ENCODE assay signal across 5 worm cellular contexts in genomic region chrIV:16492327-16492726, ce11.
TF ChIP-seq lines count a peak whose summit lies in the region.

No protein-coding gene starts in this region.

TF ChIP-seq in whole organism, L1 larva, 84 proteins besides CTCF, POLR2A, EP300 and RAD21 (continues in another document):
- TF ChIP-seq ets-5 (GFP tag; IDR thresholded peaks at IDR 0.05; lab: Robert Waterston, UW) (no peak), hpl-2 (GFP tag; optimal IDR thresholded peaks at IDR 0.05; lab: Kevin White, UChicago) (no peak), snpc-4 (tag; optimal IDR thresholded peaks at IDR 0.05; lab: Kevin White, UChicago) (peak; percentile 62), unc-98 (GFP tag; IDR thresholded peaks at IDR 0.05; lab: Robert Waterston, UW) (no peak), sptf-1 (tag; optimal IDR thresholded peaks at IDR 0.05; lab: Kevin White, UChicago) (no peak), nhr-77 (tag; optimal IDR thresholded peaks at IDR 0.05; lab: Kevin White, UChicago) (peak; percentile 69), lin-39 (tag; optimal IDR thresholded peaks at IDR 0.05; lab: Kevin White, UChicago) (no peak), nhr-90 (tag; optimal IDR thresholded peaks at IDR 0.05; lab: Kevin White, UChicago; ENCODE audit: poor library complexity) (peak; percentile 85), elt-3 (tag; optimal IDR thresholded peaks at IDR 0.05; lab: Kevin White, UChicago) (no peak), C16A3.4 (tag; optimal IDR thresholded peaks at IDR 0.05; lab: Kevin White, UChicago) (peak; percentile 58), ztf-4 (tag; optimal IDR thresholded peaks at IDR 0.05; lab: Kevin White, UChicago) (peak; percentile 48), rnt-1 (tag; optimal IDR thresholded peaks at IDR 0.05; lab: Kevin White, UChicago) (peak; percentile 91), F16B12.6 (tag; optimal IDR thresholded peaks at IDR 0.05; lab: Kevin White, UChicago) (no peak), hlh-4 (tag; optimal IDR thresholded peaks at IDR 0.05; lab: Kevin White, UChicago) (no peak), nhr-47 (tag; optimal IDR thresholded peaks at IDR 0.05; lab: Kevin White, UChicago) (peak; percentile 87), sup-37 (GFP tag; optimal IDR thresholded peaks at IDR 0.05; lab: Kevin White, UChicago) (no peak), vab-15 (tag; optimal IDR thresholded peaks at IDR 0.05; lab: Kevin White, UChicago) (no peak), dsc-1 (tag; optimal IDR thresholded peaks at IDR 0.05; lab: Kevin White, UChicago) (peak; percentile 59), lir-3 (tag; optimal IDR thresholded peaks at IDR 0.05; lab: Kevin White, UChicago; ENCODE audit: poor library complexity) (no peak)

TF ChIP-seq in whole organism, L3 larva, 47 proteins besides CTCF, POLR2A, EP300 and RAD21 (continues in another document):
- no peak for TF ChIP-seq elt-3 (tag; optimal IDR thresholded peaks at IDR 0.05; lab: Kevin White, UChicago)
- TF ChIP-seq nhr-25 (tag; optimal IDR thresholded peaks at IDR 0.05; lab: Kevin White, UChicago), result peak; percentile 83
- peak; percentile 73 for TF ChIP-seq skn-1 (tag; optimal IDR thresholded peaks at IDR 0.05; lab: Kevin White, UChicago)
- TF ChIP-seq lin-15B (tag; optimal IDR thresholded peaks at IDR 0.05; lab: Kevin White, UChicago), result peak; percentile 59
- TF ChIP-seq lin-39 (tag; optimal IDR thresholded peaks at IDR 0.05; lab: Kevin White, UChicago), result peak; percentile 83
- no peak for TF ChIP-seq mml-1 (tag; optimal IDR thresholded peaks at IDR 0.05; lab: Kevin White, UChicago)
- TF ChIP-seq nfya-1 (tag; optimal IDR thresholded peaks at IDR 0.05; lab: Kevin White, UChicago; ENCODE audit: insufficient read depth), result peak; percentile 91
- peak; percentile 92 for TF ChIP-seq ceh-28 (tag; optimal IDR thresholded peaks at IDR 0.05; lab: Kevin White, UChicago)
- TF ChIP-seq jun-1 (tag; optimal IDR thresholded peaks at IDR 0.05; lab: Kevin White, UChicago), result peak; percentile 85
- TF ChIP-seq lsy-12 (tag; optimal IDR thresholded peaks at IDR 0.05; lab: Kevin White, UChicago), result peak; percentile 24
- no peak for TF ChIP-seq ztf-11 (tag; optimal IDR thresholded peaks at IDR 0.05; lab: Kevin White, UChicago)
- TF ChIP-seq ama-1 (optimal IDR thresholded peaks at IDR 0.05; lab: Kevin White, UChicago), result peak; percentile 46
- peak; percentile 7 for TF ChIP-seq nhr-77 (tag; optimal IDR thresholded peaks at IDR 0.05; lab: Kevin White, UChicago)
- peak; percentile 79 for TF ChIP-seq tbx-2 (tag; optimal IDR thresholded peaks at IDR 0.05; lab: Kevin White, UChicago)
- peak; percentile 40 for TF ChIP-seq ceh-82 (tag; optimal IDR thresholded peaks at IDR 0.05; lab: Kevin White, UChicago)
- peak; percentile 26 for TF ChIP-seq unc-39 (tag; optimal IDR thresholded peaks at IDR 0.05; lab: Kevin White, UChicago)
- TF ChIP-seq R02D3.7 (tag; optimal IDR thresholded peaks at IDR 0.05; lab: Kevin White, UChicago), result peak; percentile 24
- peak; percentile 93 for TF ChIP-seq hmg-11 (tag; optimal IDR thresholded peaks at IDR 0.05; lab: Kevin White, UChicago)
- no peak for TF ChIP-seq nhr-28 (tag; optimal IDR thresholded peaks at IDR 0.05; lab: Kevin White, UChicago)

TF ChIP-seq in whole organism, early embryonic, 17 proteins besides CTCF, POLR2A, EP300 and RAD21:
- TF ChIP-seq ama-1 (optimal IDR thresholded peaks at IDR 0.05; lab: Kevin White, UChicago) (no peak), pes-1 (GFP tag; IDR thresholded peaks at IDR 0.05; lab: Robert Waterston, UW) (peak; percentile 38; the same call in 1 of the 2 replicates)

TF ChIP-seq in whole organism, midembryonic, 9 proteins besides CTCF, POLR2A, EP300 and RAD21:
- TF ChIP-seq tab-1 (GFP tag; IDR thresholded peaks at IDR 0.05; lab: Robert Waterston, UW) (no peak), ztf-29 (GFP tag; IDR thresholded peaks at IDR 0.05; lab: Robert Waterston, UW) (no peak; the same call in 1 of the 2 replicates), ztf-23 (GFP tag; IDR thresholded peaks at IDR 0.05; lab: Robert Waterston, UW) (no peak; the same call in 1 of the 2 replicates), T22C8.4 (GFP tag; IDR thresholded peaks at IDR 0.05; lab: Robert Waterston, UW) (peak; percentile 80), klf-2 (GFP tag; conservative IDR thresholded peaks at IDR 0.05; lab: Robert Waterston, UW) (no peak), flt-1 (GFP tag; IDR thresholded peaks at IDR 0.05; lab: Robert Waterston, UW) (peak; percentile 80; the same call in 1 of the 2 replicates), ref-1 (GFP tag; conservative IDR thresholded peaks at IDR 0.05; lab: Robert Waterston, UW) (no peak), cog-1 (tag; optimal IDR thresholded peaks at IDR 0.05; lab: Kevin White, UChicago) (peak; percentile 87), med-1 (GFP tag; optimal IDR thresholded peaks at IDR 0.05; lab: Kevin White, UChicago; ENCODE audit: insufficient read depth) (no peak)

TF ChIP-seq in whole organism, young adult, 124 proteins besides CTCF, POLR2A, EP300 and RAD21 (continues in another document):
- TF ChIP-seq rpc-1 (optimal IDR thresholded peaks at IDR 0.05; lab: Kevin White, UChicago) (no peak), rpc-1 (tag; optimal IDR thresholded peaks at IDR 0.05; lab: Kevin White, UChicago) (no peak), lag-1 (GFP tag; IDR thresholded peaks at IDR 0.05; lab: Robert Waterston, UW) (no peak), C06A6.2 (GFP tag; conservative IDR thresholded peaks at IDR 0.05; lab: Robert Waterston, UW) (0 out of 2 replicates have a peak, but pooled peaks have one; percentile 33), let-526 (GFP tag; IDR thresholded peaks at IDR 0.05; lab: Robert Waterston, UW) (peak; percentile 75; the same call in 1 of the 2 replicates), B0336.3 (GFP tag; IDR thresholded peaks at IDR 0.05; lab: Robert Waterston, UW) (peak; percentile 57; the same call in 1 of the 2 replicates), ceh-79 (tag; optimal IDR thresholded peaks at IDR 0.05; lab: Kevin White, UChicago) (no peak), ztf-3 (GFP tag; optimal IDR thresholded peaks at IDR 0.05; lab: Kevin White, UChicago) (peak; percentile 38), F10E7.11 (tag; optimal IDR thresholded peaks at IDR 0.05; lab: Kevin White, UChicago) (peak; percentile 66), sptf-2 (GFP tag; optimal IDR thresholded peaks at IDR 0.05; lab: Kevin White, UChicago) (peak; percentile 9), Y56A3A.18 (GFP tag; IDR thresholded peaks at IDR 0.05; lab: Robert Waterston, UW) (peak; percentile 49; the same call in 1 of the 2 replicates), zfh-2 (GFP tag; conservative IDR thresholded peaks at IDR 0.05; lab: Robert Waterston, UW) (peak; percentile 98), hmg-20 (GFP tag; IDR thresholded peaks at IDR 0.05; lab: Robert Waterston, UW) (no peak), nhr-80 (tag; optimal IDR thresholded peaks at IDR 0.05; lab: Kevin White, UChicago) (peak; percentile 66), ztf-25 (GFP tag; IDR thresholded peaks at IDR 0.05; lab: Robert Waterston, UW) (0 out of 2 replicates have a peak, but pooled peaks have one; percentile 12), egl-18 (GFP tag; IDR thresholded peaks at IDR 0.05; lab: Robert Waterston, UW) (no peak), nfya-2 (GFP tag; IDR thresholded peaks at IDR 0.05; lab: Robert Waterston, UW) (no peak), F22D6.2 (tag; optimal IDR thresholded peaks at IDR 0.05; lab: Kevin White, UChicago) (peak; percentile 9), ceh-58 (GFP tag; IDR thresholded peaks at IDR 0.05; lab: Robert Waterston, UW) (no peak), F52B5.7 (tag; optimal IDR thresholded peaks at IDR 0.05; lab: Kevin White, UChicago) (peak; percentile 36), attf-6 (GFP tag; IDR thresholded peaks at IDR 0.05; lab: Robert Waterston, UW) (no peak), Y53G8AR.9 (GFP tag; conservative IDR thresholded peaks at IDR 0.05; lab: Robert Waterston, UW) (peak; percentile 67), nfyb-1 (GFP tag; IDR thresholded peaks at IDR 0.05; lab: Robert Waterston, UW) (peak; percentile 73), ceh-40 (GFP tag; IDR thresholded peaks at IDR 0.05; lab: Robert Waterston, UW) (no peak), hlh-26 (GFP tag; conservative IDR thresholded peaks at IDR 0.05; lab: Robert Waterston, UW) (no peak), T26A5.8 (tag; optimal IDR thresholded peaks at IDR 0.05; lab: Kevin White, UChicago) (no peak), unc-62 (GFP tag; optimal IDR thresholded peaks at IDR 0.05; lab: Kevin White, UChicago) (peak; percentile 14), nhr-120 (GFP tag; IDR thresholded peaks at IDR 0.05; lab: Robert Waterston, UW) (no peak), lin-54 (GFP tag; optimal IDR thresholded peaks at IDR 0.05; lab: Kevin White, UChicago) (peak; percentile 52), lsl-1 (GFP tag; optimal IDR thresholded peaks at IDR 0.05; lab: Kevin White, UChicago) (no peak), lin-26 (GFP tag; IDR thresholded peaks at IDR 0.05; lab: Robert Waterston, UW) (peak; percentile 66), ceh-91 (GFP tag; IDR thresholded peaks at IDR 0.05; lab: Robert Waterston, UW) (peak; percentile 26; the same call in 1 of the 2 replicates), rcor-1 (GFP tag; IDR thresholded peaks at IDR 0.05; lab: Robert Waterston, UW) (peak; percentile 34; the same call in 1 of the 2 replicates), Y67H2A.10 (GFP tag; conservative IDR thresholded peaks at IDR 0.05; lab: Robert Waterston, UW) (peak; percentile 22; the same call in 1 of the 2 replicates), zim-3 (tag; optimal IDR thresholded peaks at IDR 0.05; lab: Kevin White, UChicago) (no peak), bed-2 (GFP tag; IDR thresholded peaks at IDR 0.05; lab: Robert Waterston, UW) (peak; percentile 41; the same call in 1 of the 2 replicates), Y53F4B.3 (GFP tag; IDR thresholded peaks at IDR 0.05; lab: Robert Waterston, UW) (no peak), ztf-26 (tag; optimal IDR thresholded peaks at IDR 0.05; lab: Kevin White, UChicago) (peak; percentile 71), K12H6.12 (tag; optimal IDR thresholded peaks at IDR 0.05; lab: Kevin White, UChicago) (peak; percentile 86), ceh-27 (GFP tag; optimal IDR thresholded peaks at IDR 0.05; lab: Kevin White, UChicago) (peak; percentile 68), lin-35 (GFP tag; optimal IDR thresholded peaks at IDR 0.05; lab: Kevin White, UChicago) (peak in 1 of 3 experiments; percentile 71), attf-5 (GFP tag; optimal IDR thresholded peaks at IDR 0.05; lab: Kevin White, UChicago) (peak; percentile 80), C17E4.6 (GFP tag; IDR thresholded peaks at IDR 0.05; lab: Robert Waterston, UW) (no peak), B0035.1 (tag; optimal IDR thresholded peaks at IDR 0.05; lab: Kevin White, UChicago) (peak; percentile 5), dpl-1 (GFP tag; optimal IDR thresholded peaks at IDR 0.05; lab: Kevin White, UChicago) (no peak), ceh-100 (GFP tag; IDR thresholded peaks at IDR 0.05; lab: Robert Waterston, UW) (no peak), nhr-90 (tag; optimal IDR thresholded peaks at IDR 0.05; lab: Kevin White, UChicago) (peak; percentile 39), hsf-1 (GFP tag; IDR thresholded peaks at IDR 0.05; lab: Robert Waterston, UW) (no peak)

Comparison
In these comparisons a context has a peak if more than half of its experiments do, and no peak if none do; other contexts are left out.
1. Of the 8 proteins assayed by ChIP-seq in both whole organism, young adult and whole organism, L1 larva: peak only in whole organism, young adult: unc-62; only in whole organism, L1 larva: dpl-1 and efl-1; in both: nhr-90 and snpc-4; in neither: 2; mixed calls (peak in some experiments, not most) for 1.